Worm (Caenorhabditis elegans) whole organism, L2 larva: ENCODE data around the gene ZK632.12.

Experiments used
- C34F6.9 ChIP-seq: fragments of 150-350 bp; optimal IDR thresholded peaks from 2 replicates; lab custom pipeline; 2014; ENCODE audit warnings: missing biosample characterization, missing genetic modification characterization
- F13H6.1 ChIP-seq: sonication (generic microtip); optimal IDR thresholded peaks from 2 replicates; lab custom pipeline; 2016; ENCODE audit warnings: missing genetic modification characterization, missing compliant biosample characterization
- R02D3.7 ChIP-seq: fragments of 150-350 bp; optimal IDR thresholded peaks from 2 replicates; lab custom pipeline; 2014; ENCODE audit warnings: missing biosample characterization, missing genetic modification characterization
- Y55F3AM.14 ChIP-seq: fragments of 200-800 bp; sonication (Bioruptor generic); optimal IDR thresholded peaks from 2 replicates; lab custom pipeline; 2018; ENCODE audit warnings: mild to moderate bottlenecking, missing genetic modification characterization, missing compliant biosample characterization
- ZK546.5 ChIP-seq: sonication (generic microtip); optimal IDR thresholded peaks from 2 replicates; lab custom pipeline; 2017; ENCODE audit warnings: missing biosample characterization, missing genetic modification characterization
- alr-1 ChIP-seq: fragments of 150-350 bp; optimal IDR thresholded peaks from 2 replicates; lab custom pipeline; 2014; ENCODE audit warnings: missing biosample characterization, missing genetic modification characterization
- aly-2 ChIP-seq: fragments of 150-350 bp; optimal IDR thresholded peaks from 2 replicates; lab custom pipeline; 2014; ENCODE audit warnings: missing biosample characterization, missing genetic modification characterization
- ama-1 ChIP-seq: fragments of 150-350 bp; optimal IDR thresholded peaks from 2 replicates; lab custom pipeline; 2018; ENCODE audit warnings: inconsistent platforms
- blmp-1 ChIP-seq: sonication (generic microtip); optimal IDR thresholded peaks from 2 replicates; lab custom pipeline; 2017; ENCODE audit warnings: missing genetic modification characterization, mild to moderate bottlenecking, missing compliant biosample characterization, antibody characterized with exemption, moderate library complexity; ENCODE audit not compliant: insufficient read depth
- ceh-16 ChIP-seq: fragments of 150-350 bp; optimal IDR thresholded peaks from 2 replicates; lab custom pipeline; 2014; ENCODE audit warnings: missing biosample characterization, missing genetic modification characterization
- crh-2 ChIP-seq: sonication (generic microtip); optimal IDR thresholded peaks from 2 replicates; lab custom pipeline; 2017; ENCODE audit warnings: missing biosample characterization, missing genetic modification characterization
- dmd-4 ChIP-seq: sonication (generic microtip); optimal IDR thresholded peaks from 2 replicates; lab custom pipeline; 2017; ENCODE audit warnings: missing biosample characterization, missing genetic modification characterization
- egl-27 ChIP-seq: sonication (generic microtip); optimal IDR thresholded peaks from 3 replicates; lab custom pipeline; 2017; ENCODE audit warnings: missing biosample characterization, missing genetic modification reagents, missing genetic modification characterization
- elt-1 ChIP-seq: fragments of 150-350 bp; optimal IDR thresholded peaks from 2 replicates; lab custom pipeline; 2014; ENCODE audit warnings: missing biosample characterization, missing genetic modification characterization
- elt-3 ChIP-seq: sonication (generic microtip); optimal IDR thresholded peaks from 2 replicates; lab custom pipeline; 2017; ENCODE audit warnings: missing biosample characterization, missing genetic modification characterization
- fos-1 ChIP-seq: fragments of 150-350 bp; optimal IDR thresholded peaks from 2 replicates; lab custom pipeline; 2014; ENCODE audit warnings: missing biosample characterization, missing genetic modification characterization
- gmeb-1 ChIP-seq: fragments of 150-350 bp; optimal IDR thresholded peaks from 2 replicates; lab custom pipeline; 2014; ENCODE audit warnings: missing biosample characterization, missing genetic modification characterization
- lin-11 ChIP-seq: fragments of 150-350 bp; sonication (generic microtip); optimal IDR thresholded peaks from 2 replicates; lab custom pipeline; 2014; ENCODE audit warnings: missing biosample characterization, missing genetic modification characterization, inconsistent platforms, mixed read lengths
- lin-13 ChIP-seq: fragments of 150-350 bp; optimal IDR thresholded peaks from 2 replicates; lab custom pipeline; 2014; ENCODE audit warnings: missing biosample characterization, missing genetic modification reagents, missing genetic modification characterization
- lin-39 ChIP-seq: fragments of 150-350 bp; optimal IDR thresholded peaks from 2 replicates; lab custom pipeline; 2014; ENCODE audit warnings: missing biosample characterization, missing genetic modification reagents, missing genetic modification characterization
- lsy-2 ChIP-seq, 2 experiments: fragments of 150-350 bp in 1 of 2; sonication (generic microtip) in 1 of 2; optimal IDR thresholded peaks; 2 replicates each; lab custom pipeline; 2014 to 2017; ENCODE audit warnings: missing biosample characterization in 2 of 2, missing genetic modification characterization in 2 of 2
- mab-5 ChIP-seq: fragments of 150-350 bp; optimal IDR thresholded peaks from 2 replicates; lab custom pipeline; 2014; ENCODE audit warnings: missing biosample characterization, missing genetic modification characterization
- mbf-1 ChIP-seq: sonication (generic microtip); optimal IDR thresholded peaks from 2 replicates; lab custom pipeline; 2017; ENCODE audit warnings: missing biosample characterization, missing genetic modification characterization
- mdl-1 ChIP-seq, 2 experiments: fragments of 150-350 bp in 1 of 2; sonication (generic microtip) in 1 of 2; optimal IDR thresholded peaks; 2 replicates each; lab custom pipeline; 2017; ENCODE audit warnings: missing biosample characterization in 2 of 2, missing genetic modification characterization in 2 of 2
- nhr-129 ChIP-seq: fragments of 150-350 bp; optimal IDR thresholded peaks from 2 replicates; lab custom pipeline; 2014; ENCODE audit warnings: missing biosample characterization, missing genetic modification characterization
- nhr-21 ChIP-seq: fragments of 150-350 bp; optimal IDR thresholded peaks from 2 replicates; lab custom pipeline; 2014; ENCODE audit warnings: missing biosample characterization, missing genetic modification characterization
- nhr-237 ChIP-seq: fragments of 150-350 bp; optimal IDR thresholded peaks from 2 replicates; lab custom pipeline; 2014; ENCODE audit warnings: missing biosample characterization, missing genetic modification characterization
- peb-1 ChIP-seq: fragments of 150-350 bp; optimal IDR thresholded peaks from 2 replicates; lab custom pipeline; 2014; ENCODE audit warnings: missing biosample characterization, missing genetic modification characterization
- sem-4 ChIP-seq: fragments of 150-350 bp; optimal IDR thresholded peaks from 2 replicates; lab custom pipeline; 2014; ENCODE audit warnings: missing biosample characterization, missing genetic modification reagents, missing genetic modification characterization
- skn-1 ChIP-seq: sonication (generic microtip); optimal IDR thresholded peaks from 2 replicates; lab custom pipeline; 2017; ENCODE audit warnings: missing biosample characterization, missing genetic modification characterization
- sma-3 ChIP-seq: sonication (generic microtip); optimal IDR thresholded peaks from 2 replicates; lab custom pipeline; 2016; ENCODE audit warnings: missing genetic modification reagents, missing genetic modification characterization, missing compliant biosample characterization
- sma-9 ChIP-seq, 2 experiments: fragments of 150-350 bp in 1 of 2; sonication (generic microtip) in 1 of 2; optimal IDR thresholded peaks; 2 replicates each; lab custom pipeline; 2014 to 2016; ENCODE audit warnings: missing genetic modification characterization in 2 of 2, mild to moderate bottlenecking in 1 of 2, missing biosample characterization in 1 of 2, missing compliant biosample characterization in 1 of 2, missing genetic modification reagents in 1 of 2, moderate library complexity in 1 of 2
- snpc-4 ChIP-seq: fragments of 150-350 bp; optimal IDR thresholded peaks from 2 replicates; lab custom pipeline; 2014; ENCODE audit warnings: missing biosample characterization, missing genetic modification characterization
- unc-55 ChIP-seq: fragments of 150-350 bp; sonication (generic microtip); optimal IDR thresholded peaks from 3 replicates; lab custom pipeline; 2014; ENCODE audit warnings: missing biosample characterization, missing genetic modification reagents, missing genetic modification characterization
- unc-62 ChIP-seq: fragments of 150-350 bp; optimal IDR thresholded peaks from 2 replicates; lab custom pipeline; 2014; ENCODE audit warnings: missing biosample characterization, missing genetic modification reagents, missing genetic modification characterization
- zag-1 ChIP-seq: fragments of 150-350 bp; optimal IDR thresholded peaks from 2 replicates; lab custom pipeline; 2014; ENCODE audit warnings: missing biosample characterization, missing genetic modification characterization
- ztf-11 ChIP-seq: sonication (generic microtip); optimal IDR thresholded peaks from 2 replicates; lab custom pipeline; 2017; ENCODE audit warnings: missing biosample characterization, missing genetic modification characterization
- ztf-4 ChIP-seq: fragments of 150-350 bp; optimal IDR thresholded peaks from 2 replicates; lab custom pipeline; 2014; ENCODE audit warnings: missing biosample characterization, missing genetic modification characterization

The ZK632.12 gene

DNA sequence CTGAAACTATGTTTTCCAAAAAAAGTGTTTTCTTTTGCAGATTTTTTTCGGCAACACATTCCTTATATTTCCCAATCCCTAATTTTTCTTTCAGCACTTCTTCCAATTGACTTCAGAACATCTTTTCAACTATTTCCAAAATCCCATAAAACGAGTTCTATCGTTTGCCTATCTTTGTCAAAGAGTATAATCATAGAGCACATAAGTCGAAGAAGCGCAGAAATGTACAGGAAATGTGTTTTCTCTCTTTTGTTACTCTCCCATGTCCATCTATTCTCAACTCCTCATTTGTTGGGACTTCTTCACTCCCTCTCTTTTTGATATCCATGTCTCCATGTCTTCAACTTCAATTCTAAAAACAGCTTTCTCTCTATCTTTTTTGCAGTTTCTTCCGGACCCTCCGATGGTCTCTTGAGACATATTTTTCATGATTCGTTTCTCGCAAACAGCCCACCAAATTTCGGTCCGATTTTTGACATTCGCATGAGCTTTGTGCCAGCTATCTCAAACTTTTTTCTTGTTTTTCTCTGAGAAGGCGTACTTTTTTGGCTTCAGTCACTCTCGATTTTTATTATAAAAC, 29.7 kb downstream of the ZK632.12 start, which contains the start of gene twk-48:
Gene twk-48 (plus strand): TSS at position 530 of the 580 bp plus-strand sequence.
- TF ChIP-seq sma-9 (GFP tag; optimal IDR thresholded peaks at IDR 0.05; lab: Kevin White, UChicago) (peak; percentile 7), sma-9 (tag; optimal IDR thresholded peaks at IDR 0.05; lab: Kevin White, UChicago) (no peak), C34F6.9 (tag; lab: Kevin White, UChicago) (peak; percentile 2), nhr-21 (tag; lab: Kevin White, UChicago) (no peak)
- TF ChIP-seq, all 48 proteins: peak for 2

DNA sequence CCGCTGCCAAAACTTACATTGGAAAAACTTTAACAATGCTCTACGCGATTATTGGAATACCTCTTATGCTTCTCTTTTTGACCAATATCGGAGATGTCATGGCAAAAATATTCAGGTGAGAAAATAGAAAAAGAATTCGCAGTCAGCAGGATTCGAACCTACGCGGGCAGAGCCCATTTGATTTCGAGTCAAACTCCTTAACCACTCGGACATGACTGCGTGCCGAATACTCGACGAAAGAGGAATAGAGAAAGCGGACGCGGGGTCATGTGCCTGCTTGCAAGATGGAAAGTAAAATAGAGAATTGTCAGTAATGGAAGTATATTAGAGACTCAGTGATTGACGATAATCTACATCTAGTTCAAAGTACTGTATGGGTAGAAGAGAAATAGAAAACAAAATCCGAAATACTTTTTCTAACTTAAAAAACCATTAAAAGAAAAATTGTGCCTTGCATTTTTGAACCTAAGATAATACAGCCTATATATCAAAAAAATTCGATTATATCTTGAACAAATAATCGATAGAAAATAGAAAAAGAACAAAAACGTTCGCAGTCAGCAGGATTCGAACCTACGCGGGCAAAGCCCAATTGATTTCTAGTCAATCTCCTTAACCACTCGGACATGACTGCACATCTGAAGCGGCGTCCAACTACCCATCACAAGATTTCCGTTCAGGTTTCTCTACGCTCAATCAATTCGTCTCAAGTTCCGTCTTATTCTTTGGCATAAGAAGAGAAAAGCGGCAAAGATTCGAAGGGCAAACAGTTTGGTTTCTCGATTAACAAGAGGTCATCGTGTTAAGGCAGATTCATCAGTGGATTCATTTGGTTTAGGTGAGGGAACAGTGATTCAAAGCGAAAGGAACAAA, 31.1 kb downstream of the ZK632.12 start:
- TF ChIP-seq ceh-16 (tag; lab: Kevin White, UChicago) (no peak), unc-55 (GFP tag; lab: Kevin White, UChicago) (peak; percentile 64), lin-11 (peak; percentile 53), blmp-1 (tag; lab: Kevin White, UChicago) (no peak), sem-4 (tag; lab: Kevin White, UChicago) (peak; percentile 1), mab-5 (tag; lab: Kevin White, UChicago) (peak; percentile 37), sma-3 (peak; percentile 16), lsy-2 (tag; optimal IDR thresholded peaks at IDR 0.05; lab: Kevin White, UChicago) (peak; percentile 35 to 50), peb-1 (tag; lab: Kevin White, UChicago) (no peak), ztf-4 (tag; lab: Kevin White, UChicago) (peak; percentile 42), gmeb-1 (tag; lab: Kevin White, UChicago) (peak; percentile 70), crh-2 (peak; percentile 58), ZK546.5 (tag; lab: Kevin White, UChicago) (no peak), ztf-11 (tag; lab: Kevin White, UChicago) (no peak), fos-1 (tag; lab: Kevin White, UChicago) (peak; percentile 20), mdl-1 (tag; optimal IDR thresholded peaks at IDR 0.05; lab: Kevin White, UChicago) (peak in 1 of 2 experiments; percentile 17), sma-9 (GFP tag; optimal IDR thresholded peaks at IDR 0.05; lab: Kevin White, UChicago) (peak; percentile 78), sma-9 (tag; optimal IDR thresholded peaks at IDR 0.05; lab: Kevin White, UChicago) (no peak), Y55F3AM.14 (GFP tag; lab: Kevin White, UChicago) (peak; percentile 61), elt-1 (tag; lab: Kevin White, UChicago) (no peak), alr-1 (tag; lab: Kevin White, UChicago) (no peak), C34F6.9 (tag; lab: Kevin White, UChicago) (peak; percentile 48), F13H6.1 (peak; percentile 31), nhr-129 (tag; lab: Kevin White, UChicago) (peak; percentile 79)

DNA sequence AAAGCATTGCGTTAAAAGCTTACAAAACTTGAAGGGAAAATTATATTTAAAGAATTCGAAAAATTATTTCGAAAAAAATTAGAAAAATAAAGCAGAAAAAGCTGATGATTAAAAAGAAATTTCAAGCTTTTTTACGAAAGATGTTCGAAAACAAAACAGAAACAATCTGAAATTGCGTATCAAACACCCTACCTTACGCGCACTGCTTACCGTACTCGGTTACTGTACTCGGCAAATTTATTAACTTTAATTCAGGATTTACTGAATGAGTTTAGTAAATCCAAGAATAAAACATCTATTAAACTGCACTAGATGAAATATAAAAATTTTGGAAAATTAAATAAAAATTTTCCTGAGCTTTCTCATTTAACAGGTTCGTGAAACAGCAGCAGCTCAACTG, 31.9 kb downstream of the ZK632.12 start:
- TF ChIP-seq egl-27 (tag; lab: Kevin White, UChicago) (no peak), lsy-2 (tag; optimal IDR thresholded peaks at IDR 0.05; lab: Kevin White, UChicago) (peak in 1 of 2 experiments; percentile 44)

DNA sequence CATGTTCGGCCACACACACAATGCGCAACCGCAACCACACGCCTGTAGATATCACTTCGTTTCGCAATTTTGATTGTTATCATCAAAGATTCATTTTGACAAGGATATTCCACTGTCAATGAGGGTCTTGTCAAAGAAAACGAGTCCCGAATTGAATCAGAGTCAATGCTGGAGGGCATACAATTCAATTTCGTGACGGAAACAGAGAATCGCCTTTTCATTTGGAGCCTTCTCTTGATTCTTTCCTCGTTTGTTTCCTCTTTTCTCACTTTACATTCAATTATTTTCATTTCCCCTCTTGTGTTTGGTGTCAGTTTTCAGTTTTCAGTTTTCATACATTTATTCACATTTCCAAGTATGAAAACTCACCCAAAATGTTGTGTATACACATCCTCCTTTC, 36.8 kb downstream of the ZK632.12 start:
- TF ChIP-seq sma-3, result peak; percentile 13
- TF ChIP-seq fos-1 (tag; lab: Kevin White, UChicago), result no peak

DNA sequence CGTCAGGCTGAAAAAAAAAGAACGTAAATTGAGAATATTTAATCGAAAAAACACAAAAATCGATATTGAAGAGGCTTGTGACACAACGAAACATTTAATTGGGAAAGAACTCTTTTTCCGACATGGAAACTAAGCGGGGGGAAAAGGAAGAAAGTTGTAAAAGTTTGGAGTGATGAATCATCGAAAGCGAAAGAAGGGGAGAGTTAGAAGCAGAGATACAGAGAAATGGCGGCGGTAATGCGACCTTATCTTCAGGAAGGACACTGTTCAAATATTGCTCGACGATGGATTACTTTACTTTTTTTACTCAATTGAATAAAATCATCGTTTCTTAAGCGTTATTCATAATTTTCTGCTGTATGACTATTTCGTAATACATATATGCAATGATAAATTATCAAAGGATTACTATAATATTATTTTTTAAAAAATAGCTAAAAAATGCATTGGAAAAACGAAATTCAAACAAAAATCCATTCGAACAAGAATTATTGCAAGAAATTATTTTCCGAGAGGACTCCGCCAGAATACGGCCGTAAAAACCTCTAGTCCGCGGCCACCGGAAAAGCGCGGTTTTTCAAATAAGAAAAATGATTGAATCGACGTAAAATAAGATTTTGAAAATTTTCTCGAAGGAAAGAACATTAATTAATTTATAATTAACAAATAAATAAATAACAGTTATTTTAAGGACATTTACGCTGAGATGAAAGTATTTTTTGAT, 37.3 kb downstream of the ZK632.12 start, which contains the start of gene dhhc-4:
Gene dhhc-4 (minus strand): TSS at position 13 of the 724 bp plus-strand sequence.
- TF ChIP-seq nhr-237 (tag; lab: Kevin White, UChicago) (no peak), alr-1 (tag; lab: Kevin White, UChicago) (no peak), elt-3 (tag; lab: Kevin White, UChicago) (no peak), R02D3.7 (tag; lab: Kevin White, UChicago) (no peak), C34F6.9 (tag; lab: Kevin White, UChicago) (peak; percentile 46), lin-39 (no peak), elt-1 (tag; lab: Kevin White, UChicago) (no peak), crh-2 (peak; percentile 5), mbf-1 (tag; lab: Kevin White, UChicago) (no peak), unc-55 (GFP tag; lab: Kevin White, UChicago) (peak; percentile 80), skn-1 (tag; lab: Kevin White, UChicago) (no peak), ceh-16 (tag; lab: Kevin White, UChicago) (no peak), unc-62 (GFP tag; lab: Kevin White, UChicago) (no peak), aly-2 (no peak), snpc-4 (tag; lab: Kevin White, UChicago) (peak; percentile 25), ZK546.5 (tag; lab: Kevin White, UChicago) (no peak), zag-1 (no peak), sma-9 (GFP tag; optimal IDR thresholded peaks at IDR 0.05; lab: Kevin White, UChicago) (peak; percentile 81), sma-9 (tag; optimal IDR thresholded peaks at IDR 0.05; lab: Kevin White, UChicago) (no peak), ama-1 (no peak), ztf-4 (tag; lab: Kevin White, UChicago) (peak; percentile 22), lsy-2 (tag; optimal IDR thresholded peaks at IDR 0.05; lab: Kevin White, UChicago) (peak; percentile 52 to 81), mab-5 (tag; lab: Kevin White, UChicago) (peak; percentile 66), gmeb-1 (tag; lab: Kevin White, UChicago) (peak; percentile 94), lin-13 (GFP tag; lab: Kevin White, UChicago) (peak; percentile 56), dmd-4 (tag; lab: Kevin White, UChicago) (peak; percentile 53), ztf-11 (tag; lab: Kevin White, UChicago) (no peak)
